Worm (Caenorhabditis elegans) whole organism, L4 larva: Measurements from ENCODE around the gene hlh-27.

Source experiments
- daf-12 ChIP-seq: fragments of 150-350 bp; optimal IDR thresholded peaks from 2 replicates; lab custom pipeline; 2014; ENCODE audit warnings: missing biosample characterization, missing genetic modification reagents, missing genetic modification characterization
- hmg-1.1 ChIP-seq: fragments of 200-800 bp; sonication (Bioruptor generic); IDR thresholded peaks from 2 replicates; pipeline ENCODE4 v1.3.6; 2022; ENCODE audit warnings: missing genetic modification reagents, missing genetic modification characterization, missing compliant biosample characterization
- madf-5 ChIP-seq, 2 experiments: fragments of 200-800 bp; sonication (Bioruptor generic); IDR thresholded peaks; 2 replicates each; pipeline ENCODE4 v1.3.6; 2022; ENCODE audit warnings: missing compliant biosample characterization in 2 of 2, missing genetic modification characterization in 2 of 2
- nhr-25 ChIP-seq: sonication (generic microtip); optimal IDR thresholded peaks from 2 replicates; lab custom pipeline; 2017; ENCODE audit warnings: missing genetic modification characterization, mild to moderate bottlenecking, missing compliant biosample characterization, antibody characterized with exemption, moderate library complexity, borderline replicate concordance; ENCODE audit not compliant: insufficient read depth
- pqm-1 ChIP-seq: sonication (generic microtip); optimal IDR thresholded peaks from 2 replicates; lab custom pipeline; 2017; ENCODE audit warnings: missing biosample characterization, missing genetic modification characterization
- skn-1 ChIP-seq: fragments of 150-350 bp; optimal IDR thresholded peaks from 2 replicates; lab custom pipeline; 2014; ENCODE audit warnings: missing biosample characterization, missing genetic modification characterization
- unc-39 ChIP-seq: sonication (generic microtip); optimal IDR thresholded peaks from 2 replicates; lab custom pipeline; 2017; ENCODE audit warnings: missing biosample characterization, missing genetic modification characterization
- zfp-3 ChIP-seq: fragments of 200-800 bp; sonication (Bioruptor generic); conservative IDR thresholded peaks from 2 replicates; pipeline ENCODE4 v1.3.6; 2022; ENCODE audit warnings: missing genetic modification reagents, missing genetic modification characterization, missing compliant biosample characterization

ce11 chrII:5585788-5586187, 45.8 kb upstream of the hlh-27 start, which contains the start of gene lys-8:
- no peak for TF ChIP-seq unc-39 (tag; lab: Kevin White, UChicago)
- TF ChIP-seq nhr-25 (tag; lab: Kevin White, UChicago): no peak
- no peak for TF ChIP-seq zfp-3 (GFP tag; lab: Robert Waterston, UW)
- TF ChIP-seq pqm-1: peak; percentile 99
- TF ChIP-seq skn-1 (tag; lab: Kevin White, UChicago): no peak
- no peak for TF ChIP-seq hmg-1.1
- TF ChIP-seq madf-5 (GFP tag; IDR thresholded peaks at IDR 0.05; lab: Robert Waterston, UW): no peak
- no peak for TF ChIP-seq daf-12 (tag; lab: Kevin White, UChicago)
